Worm (Caenorhabditis elegans) whole organism, early embryonic: Measurements from ENCODE around the gene fkh-4.

Experiments used
- ama-1 ChIP-seq: fragments of 150-350 bp; optimal IDR thresholded peaks from 2 replicates; lab custom pipeline; 2014
- ceh-13 ChIP-seq: fragments of 200-800 bp; sonication (Bioruptor generic); optimal IDR thresholded peaks from 2 replicates; lab custom pipeline; 2018; ENCODE audit warnings: mild to moderate bottlenecking, missing genetic modification characterization, missing compliant biosample characterization
- ceh-36 ChIP-seq: sonication (generic microtip); optimal IDR thresholded peaks from 2 replicates; lab custom pipeline; 2016; ENCODE audit warnings: missing genetic modification characterization, inconsistent platforms, missing compliant biosample characterization
- hmbx-1 ChIP-seq: sonication (generic microtip); optimal IDR thresholded peaks from 2 replicates; lab custom pipeline; 2016; ENCODE audit warnings: mild to moderate bottlenecking, missing genetic modification characterization, missing compliant biosample characterization
- hmg-4 ChIP-seq: fragments of 200-800 bp; sonication (Bioruptor generic); optimal IDR thresholded peaks from 2 replicates; lab custom pipeline; 2018; ENCODE audit warnings: mild to moderate bottlenecking, missing genetic modification characterization, missing compliant biosample characterization
- tbx-11 ChIP-seq: fragments of 200-800 bp; sonication (Bioruptor generic); IDR thresholded peaks from 2 replicates; pipeline ENCODE4 v1.3.6; 2022; ENCODE audit warnings: missing genetic modification characterization, missing compliant biosample characterization

- TF ChIP-seq ama-1 (lab: Kevin White, UChicago) (no peak), ceh-13 (GFP tag; lab: Kevin White, UChicago) (no peak), tbx-11 (no peak), hmbx-1 (no peak), hmg-4 (no peak), ceh-36 (tag; lab: Kevin White, UChicago) (no peak)
Measured at ce11 chrX:13409543-13409942, 19.1 kb downstream of the fkh-4 start, which contains the start of the genes cyp-13B1 and C29F7.1.
